Worm (Caenorhabditis elegans): ENCODE data around the gene F38B6.2.
A peak's percentile ranks its signal among the peaks of the same experiment; 100 is the strongest.

DNA sequence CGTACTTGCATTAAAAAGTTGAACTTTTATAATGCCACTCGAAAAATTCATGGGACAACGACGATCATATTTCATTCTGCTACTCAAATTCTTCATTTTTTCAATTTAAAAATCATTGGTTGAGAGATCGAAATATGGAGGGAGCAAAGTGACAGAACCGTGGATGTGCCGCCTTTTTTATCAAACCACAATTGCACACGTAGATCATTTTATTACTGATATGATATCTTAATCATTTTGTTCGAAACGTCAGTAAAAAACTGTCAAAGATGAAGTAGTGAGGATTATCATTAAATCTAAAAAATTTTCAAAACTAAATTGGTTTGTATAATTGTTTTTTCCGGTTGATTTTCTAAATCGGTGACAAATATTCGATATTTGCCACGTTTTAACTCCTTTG is 44.2 kb upstream of the F38B6.2 start:
- TF ChIP-seq skn-1 (tag; optimal IDR thresholded peaks at IDR 0.05) (no peak), egl-27 (tag; optimal IDR thresholded peaks at IDR 0.05) (no peak), snpc-4 (tag; optimal IDR thresholded peaks at IDR 0.05) (no peak), pqm-1 (tag; optimal IDR thresholded peaks at IDR 0.05) (peak; percentile 66), nhr-11 (tag; optimal IDR thresholded peaks at IDR 0.05) (no peak), nhr-25 (tag; optimal IDR thresholded peaks at IDR 0.05) (no peak), aly-2 (tag; optimal IDR thresholded peaks at IDR 0.05) (no peak), nhr-12 (tag; optimal IDR thresholded peaks at IDR 0.05) (no peak), eor-1 (tag; optimal IDR thresholded peaks at IDR 0.05) (no peak), fos-1 (tag; optimal IDR thresholded peaks at IDR 0.05) (no peak)

All from whole organism, L3 larva.